Fruit fly (Drosophila melanogaster): ENCODE measurements around the gene CG33003.
A peak's percentile ranks its signal among the peaks of the same experiment; 100 is the strongest.

Gene CG33003

dm6 chr2L:4440881-4441737, 40.4 kb downstream of the CG33003 start, which contains the start of gene CG15431 (continued):
- TF ChIP-seq MESR4 (GFP tag; optimal IDR thresholded peaks at IDR 0.05) (no peak), org-1 (GFP tag; optimal IDR thresholded peaks at IDR 0.05) (no peak), Meics (GFP tag; optimal IDR thresholded peaks at IDR 0.05) (peak; percentile 77), Opbp (GFP tag; IDR thresholded peaks at IDR 0.05; ENCODE audit: partially characterized antibody) (no peak), CG34376 (GFP tag; optimal IDR thresholded peaks at IDR 0.05) (no peak), ind (GFP tag; optimal IDR thresholded peaks at IDR 0.05) (peak; percentile 50), fd3F (GFP tag; optimal IDR thresholded peaks at IDR 0.05) (peak; percentile 49), CG10209 (GFP tag; optimal IDR thresholded peaks at IDR 0.05) (peak; percentile 50), tio (GFP tag; optimal IDR thresholded peaks at IDR 0.05) (no peak), CG30431 (GFP tag; optimal IDR thresholded peaks at IDR 0.05) (no peak), CG10654 (GFP tag; optimal IDR thresholded peaks at IDR 0.05) (peak; percentile 43), tll (GFP tag; optimal IDR thresholded peaks at IDR 0.05) (no peak), Atf6 (GFP tag; IDR thresholded peaks at IDR 0.05) (peak; percentile 80), ems (GFP tag; optimal IDR thresholded peaks at IDR 0.05) (peak; percentile 20), kah (GFP tag; optimal IDR thresholded peaks at IDR 0.05) (no peak), CG13424 (tag; optimal IDR thresholded peaks at IDR 0.05) (peak; percentile 44), Abd-B (GFP tag; optimal IDR thresholded peaks at IDR 0.05) (no peak), btn (GFP tag; optimal IDR thresholded peaks at IDR 0.05) (no peak), CG16815 (GFP tag; optimal IDR thresholded peaks at IDR 0.05) (no peak), inv (GFP tag; IDR thresholded peaks at IDR 0.05; ENCODE audit: partially characterized antibody) (no peak), CG5953 (GFP tag; IDR thresholded peaks at IDR 0.05) (no peak), stc (GFP tag; IDR thresholded peaks at IDR 0.05) (peak; percentile 31; the same call in 1 of the 2 replicates), shn (GFP tag; optimal IDR thresholded peaks at IDR 0.05) (no peak), CG15479 (GFP tag; optimal IDR thresholded peaks at IDR 0.05) (no peak), CG3163 (GFP tag; optimal IDR thresholded peaks at IDR 0.05) (peak; percentile 96), Taf1 (GFP tag; IDR thresholded peaks at IDR 0.05) (peak; percentile 46; the same call in 1 of the 2 replicates), zen (tag; optimal IDR thresholded peaks at IDR 0.05) (no peak), cato (GFP tag; optimal IDR thresholded peaks at IDR 0.05; ENCODE audit: borderline replicate concordance) (no peak), CG11723 (GFP tag; optimal IDR thresholded peaks at IDR 0.05) (peak; percentile 53), Poxn (GFP tag; IDR thresholded peaks at IDR 0.05) (no peak), Neu2 (GFP tag; optimal IDR thresholded peaks at IDR 0.05; ENCODE audit: borderline replicate concordance) (no peak), pita (GFP tag; optimal IDR thresholded peaks at IDR 0.05) (no peak), Nf-YC (tag; optimal IDR thresholded peaks at IDR 0.05) (peak; percentile 1), sc (optimal IDR thresholded peaks at IDR 0.05) (no peak), sc (GFP tag; optimal IDR thresholded peaks at IDR 0.05) (no peak), Myb (GFP tag; optimal IDR thresholded peaks at IDR 0.05) (no peak), CG17568 (GFP tag; optimal IDR thresholded peaks at IDR 0.05) (no peak), gcm (GFP tag; optimal IDR thresholded peaks at IDR 0.05) (no peak), CG6854 (GFP tag; optimal IDR thresholded peaks at IDR 0.05) (peak; percentile 51), CG9932 (GFP tag; IDR thresholded peaks at IDR 0.05) (peak; percentile 61), ERR (GFP tag; optimal IDR thresholded peaks at IDR 0.05) (no peak), CTCF (GFP tag; optimal IDR thresholded peaks at IDR 0.05) (no peak), bbx (GFP tag; IDR thresholded peaks at IDR 0.05; ENCODE audit: partially characterized antibody) (no peak), Dip3 (GFP tag; optimal IDR thresholded peaks at IDR 0.05) (no peak), repo (GFP tag; optimal IDR thresholded peaks at IDR 0.05) (no peak), D19A (tag; optimal IDR thresholded peaks at IDR 0.05) (no peak), chn (GFP tag; optimal IDR thresholded peaks at IDR 0.05) (peak; percentile 14), Dek (tag; optimal IDR thresholded peaks at IDR 0.05) (peak; percentile 68), Ravus (GFP tag; IDR thresholded peaks at IDR 0.05) (no peak)
